Fruit fly (Drosophila melanogaster): ENCODE data around the gene tim.

The tim gene

dm6 chr2L:3545033-3545666 is 37.2 kb upstream of the tim start:
- TF ChIP-seq Lpt (GFP tag; optimal IDR thresholded peaks at IDR 0.05) (no peak), CG6276 (GFP tag; optimal IDR thresholded peaks at IDR 0.05) (no peak), CG11294 (GFP tag; IDR thresholded peaks at IDR 0.05) (no peak), fkh (GFP tag; optimal IDR thresholded peaks at IDR 0.05) (no peak), Hr4 (GFP tag; optimal IDR thresholded peaks at IDR 0.05) (no peak), CG6792 (GFP tag; optimal IDR thresholded peaks at IDR 0.05) (no peak), CG9139 (GFP tag; optimal IDR thresholded peaks at IDR 0.05) (no peak), svp (GFP tag) (peak; percentile 75), cyc (GFP tag; optimal IDR thresholded peaks at IDR 0.05) (no peak), spab (GFP tag; optimal IDR thresholded peaks at IDR 0.05) (no peak), CG15336 (GFP tag; IDR thresholded peaks at IDR 0.05) (no peak), Eip75B (GFP tag; optimal IDR thresholded peaks at IDR 0.05) (no peak), CG6163 (GFP tag; IDR thresholded peaks at IDR 0.05) (0 out of 3 replicates have a peak, but pooled peaks have one; percentile 42)

- TF ChIP-seq CG6276 (GFP tag; optimal IDR thresholded peaks at IDR 0.05) (no peak), Smox (GFP tag; optimal IDR thresholded peaks at IDR 0.05) (peak; percentile 32), CG3919 (GFP tag; optimal IDR thresholded peaks at IDR 0.05) (peak; percentile 4), CG34406 (GFP tag; optimal IDR thresholded peaks at IDR 0.05) (no peak), Eip78C (GFP tag) (peak; percentile 49), CG6163 (GFP tag; IDR thresholded peaks at IDR 0.05) (no peak), fd85E (GFP tag; optimal IDR thresholded peaks at IDR 0.05) (no peak), esn (GFP tag; optimal IDR thresholded peaks at IDR 0.05) (peak; percentile 40), CG7368 (GFP tag; optimal IDR thresholded peaks at IDR 0.05) (no peak), lz (GFP tag; optimal IDR thresholded peaks at IDR 0.05) (peak; percentile 33), Sox102F (GFP tag; optimal IDR thresholded peaks at IDR 0.05) (peak; percentile 34), pdm3 (GFP tag; optimal IDR thresholded peaks at IDR 0.05) (no peak), topi (GFP tag; optimal IDR thresholded peaks at IDR 0.05) (peak; percentile 19), Lpt (GFP tag; optimal IDR thresholded peaks at IDR 0.05) (no peak), CG6854 (GFP tag; optimal IDR thresholded peaks at IDR 0.05) (no peak), CG11294 (GFP tag; IDR thresholded peaks at IDR 0.05) (no peak), CG10631 (GFP tag; optimal IDR thresholded peaks at IDR 0.05) (no peak), Eip93F (GFP tag; optimal IDR thresholded peaks at IDR 0.05) (no peak), CG11902 (GFP tag; optimal IDR thresholded peaks at IDR 0.05) (no peak), ss (GFP tag; optimal IDR thresholded peaks at IDR 0.05) (no peak), CG11762 (GFP tag; optimal IDR thresholded peaks at IDR 0.05; ENCODE audit: insufficient read depth) (no peak), Gug (GFP tag; IDR thresholded peaks at IDR 0.05) (no peak), achi (GFP tag; optimal IDR thresholded peaks at IDR 0.05) (no peak), CG31627 (GFP tag; optimal IDR thresholded peaks at IDR 0.05) (no peak), svp (GFP tag) (peak; percentile 76), Ets96B (tag; optimal IDR thresholded peaks at IDR 0.05) (no peak), fkh (GFP tag; optimal IDR thresholded peaks at IDR 0.05) (no peak), eg (GFP tag; IDR thresholded peaks at IDR 0.05) (no peak), CG4318 (GFP tag; optimal IDR thresholded peaks at IDR 0.05) (no peak), Hr4 (GFP tag; optimal IDR thresholded peaks at IDR 0.05) (no peak), CG10669 (GFP tag; optimal IDR thresholded peaks at IDR 0.05) (no peak), Met (GFP tag; optimal IDR thresholded peaks at IDR 0.05) (peak; percentile 5), CG8119 (GFP tag; IDR thresholded peaks at IDR 0.05) (no peak), salr (GFP tag; optimal IDR thresholded peaks at IDR 0.05) (no peak), CG8319 (GFP tag; optimal IDR thresholded peaks at IDR 0.05) (no peak), Sox15 (GFP tag; optimal IDR thresholded peaks at IDR 0.05) (no peak), CG3032 (tag; optimal IDR thresholded peaks at IDR 0.05) (no peak), CG6792 (GFP tag; optimal IDR thresholded peaks at IDR 0.05) (peak; percentile 11)
These were observed 35.1 kb upstream of the tim start for dm6 chr2L:3543062-3543461.
